Worm (Caenorhabditis elegans) whole organism, late embryonic: ENCODE results near the gene F47G3.1.

Source experiments
- ama-1 ChIP-seq: fragments of 150-350 bp; optimal IDR thresholded peaks from 2 replicates; lab custom pipeline; 2014
- nfya-1 ChIP-seq: sonication (generic microtip); optimal IDR thresholded peaks from 2 replicates; lab custom pipeline; 2017; ENCODE audit warnings: missing genetic modification characterization, mild to moderate bottlenecking, missing compliant biosample characterization, antibody characterized with exemption, moderate library complexity
- pat-9 ChIP-seq: fragments of 200-800 bp; sonication (Bioruptor generic); optimal IDR thresholded peaks from 2 replicates; lab custom pipeline; 2018; ENCODE audit warnings: mild to moderate bottlenecking, missing genetic modification characterization, moderate library complexity, missing compliant biosample characterization
- ref-2 ChIP-seq: sonication (generic microtip); optimal IDR thresholded peaks from 2 replicates; lab custom pipeline; 2016; ENCODE audit warnings: missing genetic modification characterization, missing compliant biosample characterization

DNA sequence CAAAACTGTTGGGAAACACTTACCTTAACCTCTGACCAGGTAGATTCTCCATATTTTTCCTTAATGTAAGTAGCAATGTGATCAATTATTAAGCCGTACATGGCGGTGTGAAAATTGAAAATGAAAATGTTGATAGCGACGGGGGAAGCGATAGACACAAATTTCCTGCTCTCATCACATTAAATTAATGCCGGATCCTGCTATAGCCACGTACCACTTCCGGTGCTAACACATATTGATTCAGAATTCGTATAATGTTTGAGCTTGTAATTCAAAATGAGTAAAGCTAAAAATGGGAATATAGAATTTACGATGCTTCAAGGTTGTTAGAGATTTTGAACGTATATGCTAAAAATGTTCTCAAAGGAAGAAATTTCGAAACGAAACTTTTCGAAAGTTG is 41.9 kb downstream of the F47G3.1 start, which contains the start of gene gcy-31:
- TF ChIP-seq pat-9 (no peak), nfya-1 (no peak), ref-2 (tag; lab: Kevin White, UChicago) (no peak), ama-1 (lab: Kevin White, UChicago) (no peak)
